Worm (Caenorhabditis elegans) whole organism, L4 larva: Measurements from ENCODE around the gene K01D12.9.

Source experiments
- F26F4.8 ChIP-seq: fragments of 200-800 bp; sonication (Bioruptor generic); conservative IDR thresholded peaks from 2 replicates; pipeline ENCODE4 v1.3.6; 2022; ENCODE audit warnings: missing genetic modification characterization, missing compliant biosample characterization
- ama-1 ChIP-seq: fragments of 150-350 bp; optimal IDR thresholded peaks from 2 replicates; lab custom pipeline; 2014; ENCODE audit warnings: inconsistent platforms, mixed read lengths
- nhr-28 ChIP-seq: fragments of 150-350 bp; optimal IDR thresholded peaks from 2 replicates; lab custom pipeline; 2014; ENCODE audit warnings: missing biosample characterization, missing genetic modification characterization
- pha-4 ChIP-seq, 2 experiments: fragments of 150-350 bp in 1 of 2; fragments of 200-800 bp in 1 of 2; sonication (Bioruptor generic) in 1 of 2; IDR thresholded peaks in 1 of 2; optimal IDR thresholded peaks in 1 of 2; 2 replicates each; pipeline versions ENCODE4 v1.3.6 to Lab custom; 2014 to 2022; ENCODE audit warnings: missing genetic modification characterization in 2 of 2, missing genetic modification reagents in 2 of 2, missing biosample characterization in 1 of 2, missing compliant biosample characterization in 1 of 2

DNA sequence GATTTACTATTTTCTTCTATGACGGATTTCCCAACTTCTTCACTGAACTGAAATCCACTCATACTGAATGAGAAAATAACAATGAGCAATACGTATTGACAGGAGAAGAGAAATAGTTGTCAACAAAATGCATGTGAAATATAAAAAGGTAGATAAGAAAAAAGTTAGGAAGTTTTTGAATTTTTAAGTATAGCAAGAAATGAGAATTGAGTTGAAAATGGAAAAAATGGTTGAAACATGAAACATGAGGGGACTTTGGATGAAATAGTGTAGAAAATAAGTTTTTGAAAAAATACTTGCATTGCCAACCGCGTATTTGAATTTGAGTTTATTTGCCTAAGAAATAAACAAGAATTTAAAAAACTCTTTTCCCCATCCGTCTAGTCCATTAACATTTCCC is 42.5 kb upstream of the K01D12.9 start, which contains the start of the genes pals-38 and C54D10.9:
- TF ChIP-seq pha-4 (GFP tag; IDR thresholded peaks at IDR 0.05; lab: Robert Waterston, UW), result no peak
- TF ChIP-seq pha-4 (tag; optimal IDR thresholded peaks at IDR 0.05; lab: Kevin White, UChicago), result no peak
- TF ChIP-seq F26F4.8 (GFP tag; lab: Robert Waterston, UW), result no peak
- no peak for TF ChIP-seq nhr-28 (tag; lab: Kevin White, UChicago)
- no peak for TF ChIP-seq ama-1 (lab: Kevin White, UChicago)
